Fruit fly (Drosophila melanogaster): Measurements from ENCODE around the gene CLIP-190.

The CLIP-190 gene

DNA sequence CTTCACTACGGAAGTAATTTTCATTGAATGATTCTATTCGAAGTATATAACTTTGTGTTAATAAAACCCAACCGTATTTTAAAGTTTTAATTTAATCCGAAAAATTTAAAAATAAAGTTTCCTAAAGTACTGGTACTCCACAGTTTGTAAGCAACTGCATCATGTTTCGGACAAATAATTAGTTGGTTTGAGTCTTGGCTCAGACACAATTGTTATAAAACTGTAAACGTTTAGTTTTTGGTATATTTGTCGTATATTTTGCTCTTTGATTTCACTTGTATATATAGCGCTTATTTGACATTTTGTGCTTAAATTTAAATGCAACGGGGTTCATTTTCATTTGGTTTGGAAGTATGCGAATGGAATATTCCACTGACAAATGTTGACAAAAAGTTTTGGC lies 16.0 kb upstream of the CLIP-190 start (continued):
- no peak for TF ChIP-seq CG8290 (GFP tag; optimal IDR thresholded peaks at IDR 0.05)
- no peak for TF ChIP-seq CG8290 (tag; optimal IDR thresholded peaks at IDR 0.05)
- no peak for TF ChIP-seq maf-S (GFP tag; optimal IDR thresholded peaks at IDR 0.05)
- TF ChIP-seq CG9609 (GFP tag; optimal IDR thresholded peaks at IDR 0.05): no peak
- TF ChIP-seq odd (GFP tag; optimal IDR thresholded peaks at IDR 0.05): no peak
- no peak for TF ChIP-seq ro (GFP tag; IDR thresholded peaks at IDR 0.05)
- peak; percentile 53; the same call in 1 of the 2 replicates for TF ChIP-seq Scr (GFP tag; IDR thresholded peaks at IDR 0.05; ENCODE audit: partially characterized antibody)
- no peak for TF ChIP-seq nau (GFP tag; optimal IDR thresholded peaks at IDR 0.05)
- TF ChIP-seq CG7987 (GFP tag; optimal IDR thresholded peaks at IDR 0.05): no peak
- peak; percentile 17 for TF ChIP-seq HmgZ (tag; optimal IDR thresholded peaks at IDR 0.05)
- TF ChIP-seq gsb-n (tag; optimal IDR thresholded peaks at IDR 0.05): no peak
- no peak for TF ChIP-seq lab (GFP tag; optimal IDR thresholded peaks at IDR 0.05)
- peak; percentile 60 for TF ChIP-seq CG42726 (GFP tag; IDR thresholded peaks at IDR 0.05; ENCODE audit: partially characterized antibody)
- peak; percentile 33; the same call in 2 of the 3 replicates for TF ChIP-seq knrl (GFP tag; IDR thresholded peaks at IDR 0.05; ENCODE audit: partially characterized antibody)
- no peak for TF ChIP-seq Ssrp (tag; optimal IDR thresholded peaks at IDR 0.05)
- TF ChIP-seq dmrt11E (tag; optimal IDR thresholded peaks at IDR 0.05): no peak
- TF ChIP-seq Optix (GFP tag; IDR thresholded peaks at IDR 0.05): no peak
- TF ChIP-seq CG3995 (GFP tag; optimal IDR thresholded peaks at IDR 0.05): no peak
- no peak for TF ChIP-seq Dad (GFP tag; optimal IDR thresholded peaks at IDR 0.05)
- TF ChIP-seq Oaz (GFP tag; IDR thresholded peaks at IDR 0.05): no peak
- no peak for TF ChIP-seq Atf-2 (GFP tag; optimal IDR thresholded peaks at IDR 0.05)
- peak; percentile 60 for TF ChIP-seq Bgb (GFP tag; IDR thresholded peaks at IDR 0.05; ENCODE audit: partially characterized antibody)
- TF ChIP-seq stwl (tag; optimal IDR thresholded peaks at IDR 0.05): peak; percentile 98
- TF ChIP-seq salm (tag; optimal IDR thresholded peaks at IDR 0.05): no peak
- peak; percentile 83 for TF ChIP-seq zen (tag; optimal IDR thresholded peaks at IDR 0.05)
- no peak for TF ChIP-seq CG1024 (GFP tag; IDR thresholded peaks at IDR 0.05)
- TF ChIP-seq CG11504 (tag; optimal IDR thresholded peaks at IDR 0.05): no peak
- no peak for TF ChIP-seq Nf-YB (GFP tag; optimal IDR thresholded peaks at IDR 0.05)
- no peak for TF ChIP-seq nom (GFP tag; optimal IDR thresholded peaks at IDR 0.05)
- no peak for TF ChIP-seq dati (GFP tag; IDR thresholded peaks at IDR 0.05)
- no peak for TF ChIP-seq CG3163 (GFP tag; optimal IDR thresholded peaks at IDR 0.05)
- TF ChIP-seq Hr39 (optimal IDR thresholded peaks at IDR 0.05): no peak
- TF ChIP-seq Atf6 (GFP tag; IDR thresholded peaks at IDR 0.05): no peak
- TF ChIP-seq CG33557 (GFP tag; optimal IDR thresholded peaks at IDR 0.05): no peak
- no peak for TF ChIP-seq slbo (GFP tag; IDR thresholded peaks at IDR 0.05)
- TF ChIP-seq exex (tag; optimal IDR thresholded peaks at IDR 0.05): no peak
- TF ChIP-seq psq (GFP tag; optimal IDR thresholded peaks at IDR 0.05): no peak
- TF ChIP-seq CG15073 (GFP tag; optimal IDR thresholded peaks at IDR 0.05): no peak
- TF ChIP-seq CTCF (GFP tag; optimal IDR thresholded peaks at IDR 0.05): peak; percentile 66
- peak; percentile 24 for TF ChIP-seq Dek (tag; optimal IDR thresholded peaks at IDR 0.05)
- TF ChIP-seq sc (optimal IDR thresholded peaks at IDR 0.05): no peak
- no peak for TF ChIP-seq sc (GFP tag; optimal IDR thresholded peaks at IDR 0.05)
- no peak for TF ChIP-seq CG8478 (optimal IDR thresholded peaks at IDR 0.05)
- TF ChIP-seq sim (GFP tag; IDR thresholded peaks at IDR 0.05): no peak
- peak; percentile 55 for TF ChIP-seq pita (GFP tag; optimal IDR thresholded peaks at IDR 0.05)
- no peak for TF ChIP-seq Sin3A (optimal IDR thresholded peaks at IDR 0.05)
- TF ChIP-seq fru (optimal IDR thresholded peaks at IDR 0.05): no peak
- TF ChIP-seq CG10321 (GFP tag; IDR thresholded peaks at IDR 0.05): no peak
- TF ChIP-seq CG18599 (GFP tag; optimal IDR thresholded peaks at IDR 0.05): no peak
- TF ChIP-seq vfl (GFP tag; optimal IDR thresholded peaks at IDR 0.05): no peak
- no peak for TF ChIP-seq NC2β (GFP tag; optimal IDR thresholded peaks at IDR 0.05)
- no peak for TF ChIP-seq CG30020 (tag; optimal IDR thresholded peaks at IDR 0.05)
- TF ChIP-seq CG4424 (GFP tag; optimal IDR thresholded peaks at IDR 0.05): no peak
- no peak for TF ChIP-seq CG10979 (tag; optimal IDR thresholded peaks at IDR 0.05)
